Worm (Caenorhabditis elegans): Measurements from ENCODE around the gene mai-1.
A peak's percentile ranks its signal among the peaks of the same experiment; 100 is the strongest.

The mai-1 gene

DNA sequence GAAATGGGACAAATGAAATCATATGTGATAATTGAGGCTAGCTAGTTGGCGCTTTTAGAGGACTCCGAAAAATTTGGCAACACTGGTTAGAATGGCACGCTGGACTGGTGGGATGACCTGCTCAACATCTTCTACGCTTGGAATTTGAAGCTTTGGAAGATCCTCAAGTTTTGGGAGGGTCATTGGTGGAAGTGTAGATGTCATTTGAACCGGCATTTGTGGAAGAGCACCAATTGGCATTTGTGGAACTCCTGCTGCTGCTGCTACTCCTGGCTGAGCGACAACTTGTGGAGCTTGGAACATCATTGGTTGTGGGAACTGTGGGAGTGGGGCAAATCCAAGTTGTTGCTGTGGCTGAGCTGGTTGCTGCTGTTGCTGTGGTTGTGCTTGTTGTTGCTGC, 23.9 kb downstream of the mai-1 start:
- TF ChIP-seq nhr-90 (tag; optimal IDR thresholded peaks at IDR 0.05; ENCODE audit: poor library complexity) = peak; percentile 23
- no peak for TF ChIP-seq lin-15B (tag; optimal IDR thresholded peaks at IDR 0.05)
- TF ChIP-seq snpc-4 (tag; optimal IDR thresholded peaks at IDR 0.05) = no peak
- TF ChIP-seq mep-1 (tag; optimal IDR thresholded peaks at IDR 0.05) = no peak
- no peak for TF ChIP-seq sup-37 (GFP tag; optimal IDR thresholded peaks at IDR 0.05)
- TF ChIP-seq nhr-71 (tag; optimal IDR thresholded peaks at IDR 0.05) = peak; percentile 12
- TF ChIP-seq unc-30 (tag; optimal IDR thresholded peaks at IDR 0.05) = no peak
- TF ChIP-seq unc-98 (GFP tag; IDR thresholded peaks at IDR 0.05) = no peak

DNA sequence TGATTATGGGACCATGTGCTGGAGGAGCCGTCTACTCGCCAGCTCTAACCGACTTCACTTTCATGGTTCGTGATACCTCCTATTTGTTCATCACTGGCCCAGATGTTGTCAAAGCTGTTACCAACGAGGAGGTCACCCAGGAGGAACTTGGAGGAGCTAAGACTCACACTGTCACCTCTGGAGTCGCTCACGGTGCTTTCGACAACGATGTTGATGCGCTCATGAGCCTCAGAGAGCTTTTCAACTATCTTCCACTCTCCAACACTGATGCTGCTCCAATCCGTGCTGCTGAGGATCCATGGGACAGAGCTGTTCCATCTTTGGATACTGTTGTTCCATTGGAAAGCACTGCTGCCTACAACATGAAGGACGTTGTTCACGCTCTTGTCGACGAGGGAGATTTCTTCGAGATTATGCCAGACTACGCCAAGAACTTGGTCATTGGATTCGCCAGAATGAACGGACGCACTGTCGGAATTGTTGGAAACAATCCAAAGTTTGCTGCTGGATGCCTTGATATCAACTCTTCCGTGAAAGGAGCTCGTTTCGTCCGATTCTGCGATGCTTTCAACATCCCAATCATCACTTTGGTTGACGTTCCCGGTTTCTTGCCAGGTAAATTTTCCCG, 25.2 kb downstream of the mai-1 start:
- TF ChIP-seq egl-27 (tag; optimal IDR thresholded peaks at IDR 0.05) (no peak), sox-4 (tag; optimal IDR thresholded peaks at IDR 0.05) (no peak), nhr-11 (tag; optimal IDR thresholded peaks at IDR 0.05) (no peak), nhr-85 (tag) (peak; percentile 6), unc-62 (GFP tag; optimal IDR thresholded peaks at IDR 0.05) (no peak), hlh-4 (tag; optimal IDR thresholded peaks at IDR 0.05) (no peak)

DNA sequence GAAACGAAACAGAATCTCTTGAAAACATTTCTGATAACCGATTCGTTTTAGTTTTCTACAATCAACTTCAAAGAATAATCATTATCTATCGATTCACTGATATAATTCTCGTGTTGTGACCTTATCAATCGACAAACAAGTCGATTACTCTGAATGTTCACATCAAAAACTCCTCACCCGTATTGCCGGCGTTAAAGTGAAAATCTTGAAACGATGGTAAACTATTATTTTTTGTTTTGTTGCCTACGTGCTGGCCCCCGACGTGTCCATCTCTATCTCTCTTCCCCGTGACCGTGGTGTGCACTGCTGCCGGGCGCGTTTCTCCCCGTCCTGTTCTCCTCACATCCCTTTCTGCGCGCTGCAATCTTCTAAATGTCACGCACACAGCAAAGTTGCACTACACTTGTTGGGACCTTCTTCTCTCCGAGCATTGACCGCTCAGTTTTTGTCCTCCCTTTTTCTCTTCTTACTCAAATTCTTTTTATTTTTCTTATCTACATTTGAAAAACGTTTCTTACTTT, 26.4 kb downstream of the mai-1 start:
- no peak for TF ChIP-seq sptf-1 (tag; optimal IDR thresholded peaks at IDR 0.05)
- TF ChIP-seq jun-1 (tag; optimal IDR thresholded peaks at IDR 0.05) = no peak
- no peak for TF ChIP-seq efl-3 (GFP tag; optimal IDR thresholded peaks at IDR 0.05)
- peak; percentile 22 for TF ChIP-seq lir-3 (tag; optimal IDR thresholded peaks at IDR 0.05; ENCODE audit: poor library complexity)
- TF ChIP-seq dpl-1 (GFP tag; optimal IDR thresholded peaks at IDR 0.05) = no peak
- TF ChIP-seq mdl-1 (tag; optimal IDR thresholded peaks at IDR 0.05) = peak in 1 of 2 experiments; percentile 57
- TF ChIP-seq egl-13 (tag; optimal IDR thresholded peaks at IDR 0.05) = no peak
- TF ChIP-seq ceh-8 (GFP tag; optimal IDR thresholded peaks at IDR 0.05) = no peak
- TF ChIP-seq nhr-47 (tag; optimal IDR thresholded peaks at IDR 0.05) = peak; percentile 48
- peak; percentile 78 for TF ChIP-seq elt-2 (tag; optimal IDR thresholded peaks at IDR 0.05)
- TF ChIP-seq mep-1 (tag; optimal IDR thresholded peaks at IDR 0.05) = peak; percentile 49
- TF ChIP-seq ceh-82 (tag; optimal IDR thresholded peaks at IDR 0.05) = peak in 1 of 3 experiments; percentile 65
- TF ChIP-seq fos-1 (tag; optimal IDR thresholded peaks at IDR 0.05) = no peak
- TF ChIP-seq efl-1 (optimal IDR thresholded peaks at IDR 0.05) = peak; percentile 4 to 11
- TF ChIP-seq efl-1 (GFP tag; optimal IDR thresholded peaks at IDR 0.05 in 1 of 2) = peak in 1 of 2 experiments; percentile 92
- no peak for TF ChIP-seq aly-2 (tag; optimal IDR thresholded peaks at IDR 0.05)
- TF ChIP-seq unc-86 (tag; optimal IDR thresholded peaks at IDR 0.05) = no peak
- TF ChIP-seq mab-9 (GFP tag; IDR thresholded peaks at IDR 0.05) = no peak
- TF ChIP-seq aha-1 (tag; optimal IDR thresholded peaks at IDR 0.05) = peak; percentile 68
- TF ChIP-seq unc-130 (tag; optimal IDR thresholded peaks at IDR 0.05) = peak; percentile 38
- no peak for TF ChIP-seq sox-4 (tag; optimal IDR thresholded peaks at IDR 0.05)
- TF ChIP-seq lin-35 (GFP tag; optimal IDR thresholded peaks at IDR 0.05) = peak in 1 of 2 experiments; percentile 52
- peak; percentile 35 for TF ChIP-seq dsc-1 (tag; optimal IDR thresholded peaks at IDR 0.05)
- peak; percentile 59 for TF ChIP-seq rnt-1 (tag; optimal IDR thresholded peaks at IDR 0.05)
- TF ChIP-seq pqm-1 (tag; optimal IDR thresholded peaks at IDR 0.05) = peak; percentile 25
- peak; percentile 34 for TF ChIP-seq skn-1 (tag; optimal IDR thresholded peaks at IDR 0.05)
- TF ChIP-seq nhr-71 (tag; optimal IDR thresholded peaks at IDR 0.05) = peak; percentile 61
- no peak for TF ChIP-seq alr-1 (tag; optimal IDR thresholded peaks at IDR 0.05; ENCODE audit: borderline replicate concordance)
- TF ChIP-seq ceh-88 (GFP tag; IDR thresholded peaks at IDR 0.05) = peak; percentile 31; the same call in 1 of the 2 replicates
- no peak for TF ChIP-seq nhr-12 (tag; optimal IDR thresholded peaks at IDR 0.05)
- no peak for TF ChIP-seq ets-5 (GFP tag; IDR thresholded peaks at IDR 0.05)
- peak; percentile 62 for TF ChIP-seq nhr-20 (tag; optimal IDR thresholded peaks at IDR 0.05)
- peak; percentile 51; the same call in 1 of the 2 replicates for TF ChIP-seq nhr-19 (GFP tag; conservative IDR thresholded peaks at IDR 0.05)
- peak; percentile 74 for TF ChIP-seq nhr-85 (tag)
- TF ChIP-seq lin-14 (GFP tag; optimal IDR thresholded peaks at IDR 0.05) = peak; percentile 90
- peak; percentile 36 for TF ChIP-seq ceh-63 (GFP tag; optimal IDR thresholded peaks at IDR 0.05)
- TF ChIP-seq lsy-2 (tag; optimal IDR thresholded peaks at IDR 0.05) = peak in 1 of 2 experiments; percentile 34
- peak; percentile 31 for TF ChIP-seq ztf-4 (tag; optimal IDR thresholded peaks at IDR 0.05)
- TF ChIP-seq snpc-4 (tag; optimal IDR thresholded peaks at IDR 0.05) = no peak
